Worm (Caenorhabditis elegans): ENCODE data around the gene C50C3.5.

- TF ChIP-seq dmd-4 (tag; optimal IDR thresholded peaks at IDR 0.05): no peak
- TF ChIP-seq lin-13 (GFP tag; optimal IDR thresholded peaks at IDR 0.05): no peak
These were observed 20.0 kb downstream of the C50C3.5 start for ce11 chrIII:8199060-8199459.
